Fruit fly (Drosophila melanogaster): ENCODE results near the gene CG9689.
A peak's percentile ranks its signal among the peaks of the same experiment; 100 is the strongest.

The CG9689 gene

DNA sequence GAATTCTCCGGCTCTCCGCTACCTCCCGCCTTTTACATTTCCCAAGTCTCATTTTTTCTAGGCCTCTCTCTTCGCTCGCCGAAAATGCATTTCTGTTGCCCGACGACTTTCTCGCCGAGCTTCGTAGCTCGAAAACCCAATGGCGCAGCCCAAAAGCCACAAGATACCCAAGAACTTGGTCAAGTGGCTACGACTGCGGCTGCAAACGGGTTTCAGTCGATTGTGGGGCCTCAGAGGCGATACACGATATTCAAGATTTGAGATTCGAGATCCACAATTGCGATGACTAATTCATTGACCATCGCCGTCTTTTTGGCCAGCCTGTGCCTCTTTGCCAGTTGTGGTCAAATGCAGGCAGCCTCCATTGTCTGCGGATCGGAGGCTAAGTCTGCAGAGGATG, at the start of gene CG9689:
TSS of gene CG9689 (plus strand) at position 208 of the 400 bp plus-strand sequence.
- TF ChIP-seq Eip78C (GFP tag) (peak; percentile 73), Ets21C (GFP tag; optimal IDR thresholded peaks at IDR 0.05) (no peak), CG6163 (GFP tag; IDR thresholded peaks at IDR 0.05) (no peak), CG6854 (GFP tag; optimal IDR thresholded peaks at IDR 0.05) (peak; percentile 1), CG32006 (GFP tag; optimal IDR thresholded peaks at IDR 0.05) (no peak), CG9139 (GFP tag; optimal IDR thresholded peaks at IDR 0.05) (no peak), eg (GFP tag; IDR thresholded peaks at IDR 0.05) (0 out of 3 replicates have a peak, but pooled peaks have one; percentile 20), CG8632 (GFP tag; optimal IDR thresholded peaks at IDR 0.05) (no peak), vri (GFP tag; optimal IDR thresholded peaks at IDR 0.05) (no peak), CG11902 (GFP tag; optimal IDR thresholded peaks at IDR 0.05) (no peak), fkh (GFP tag; optimal IDR thresholded peaks at IDR 0.05) (no peak), CG3032 (tag; optimal IDR thresholded peaks at IDR 0.05) (no peak), Hr39 (GFP tag; optimal IDR thresholded peaks at IDR 0.05) (no peak), Sox102F (GFP tag; optimal IDR thresholded peaks at IDR 0.05) (no peak), Eip93F (GFP tag; optimal IDR thresholded peaks at IDR 0.05) (no peak), acj6 (GFP tag; optimal IDR thresholded peaks at IDR 0.05) (no peak), CG15336 (GFP tag; IDR thresholded peaks at IDR 0.05) (peak; percentile 15; the same call in 1 of the 2 replicates), Smox (GFP tag; optimal IDR thresholded peaks at IDR 0.05) (no peak), CG3919 (GFP tag; optimal IDR thresholded peaks at IDR 0.05) (peak; percentile 9), dsx (GFP tag; optimal IDR thresholded peaks at IDR 0.05; ENCODE audit: poor library complexity, severe bottlenecking) (no peak), CG10631 (GFP tag; optimal IDR thresholded peaks at IDR 0.05) (no peak), CG1621 (tag; optimal IDR thresholded peaks at IDR 0.05) (peak; percentile 24), Lpt (GFP tag; optimal IDR thresholded peaks at IDR 0.05) (peak; percentile 36), Met (GFP tag; optimal IDR thresholded peaks at IDR 0.05) (no peak), Blimp-1 (GFP tag; optimal IDR thresholded peaks at IDR 0.05) (no peak), CG6808 (GFP tag; optimal IDR thresholded peaks at IDR 0.05) (no peak), Ets96B (tag; optimal IDR thresholded peaks at IDR 0.05) (no peak), CG31627 (GFP tag; optimal IDR thresholded peaks at IDR 0.05) (no peak), Hr4 (GFP tag; optimal IDR thresholded peaks at IDR 0.05) (no peak), CG16779 (tag; optimal IDR thresholded peaks at IDR 0.05) (no peak), cyc (GFP tag; optimal IDR thresholded peaks at IDR 0.05) (no peak), achi (GFP tag; optimal IDR thresholded peaks at IDR 0.05) (no peak), esn (GFP tag; optimal IDR thresholded peaks at IDR 0.05) (no peak), CG8319 (GFP tag; optimal IDR thresholded peaks at IDR 0.05) (no peak), net (GFP tag; optimal IDR thresholded peaks at IDR 0.05) (no peak), CG11294 (GFP tag; IDR thresholded peaks at IDR 0.05) (no peak), CG6276 (GFP tag; optimal IDR thresholded peaks at IDR 0.05) (no peak), Eip75B (GFP tag; optimal IDR thresholded peaks at IDR 0.05) (no peak), CG4318 (GFP tag; optimal IDR thresholded peaks at IDR 0.05) (no peak)

DNA sequence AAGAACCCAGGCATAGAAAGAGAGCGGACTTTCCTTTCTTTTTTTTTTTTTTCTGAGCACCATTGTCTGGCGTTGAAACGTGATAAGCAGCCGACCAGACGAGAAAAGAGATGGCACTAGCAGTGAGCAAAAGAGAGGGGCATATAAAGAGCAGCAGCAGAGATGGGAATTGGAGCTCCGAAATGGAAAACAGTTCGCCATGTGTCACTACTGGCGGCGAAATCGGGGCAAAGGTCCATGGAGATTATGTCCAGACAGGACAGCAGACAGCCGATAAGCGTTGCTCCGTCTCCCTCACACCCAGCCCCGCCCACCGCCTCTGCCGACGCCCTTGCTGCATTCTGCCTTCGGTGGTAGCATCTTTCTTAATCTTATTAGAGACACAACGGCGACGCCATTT, 48.7 kb upstream of the CG9689 start:
- TF ChIP-seq vri (GFP tag; optimal IDR thresholded peaks at IDR 0.05) (no peak), svp (GFP tag) (peak; percentile 98), ss (GFP tag; optimal IDR thresholded peaks at IDR 0.05) (peak in 1 of 2 experiments; percentile 5)

DNA sequence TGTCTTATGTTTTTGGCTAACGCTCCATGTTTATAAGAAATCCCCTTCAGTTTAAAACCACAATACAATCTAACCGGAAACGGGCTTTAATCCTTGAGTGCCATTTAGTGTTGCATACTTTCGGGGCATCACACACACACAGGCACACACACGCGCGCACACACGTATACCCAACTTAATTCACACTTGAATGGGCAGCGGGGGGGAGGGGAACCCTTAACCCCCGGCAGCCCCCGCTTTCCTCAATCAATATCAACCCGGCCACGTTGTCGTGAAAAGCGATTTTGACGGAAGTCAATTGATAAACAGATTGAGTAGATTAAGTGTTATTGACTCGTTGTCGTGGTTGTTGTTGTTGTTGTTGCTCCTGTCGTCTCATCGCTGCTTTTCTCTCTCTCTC, 34.2 kb upstream of the CG9689 start:
- TF ChIP-seq svp (GFP tag) = peak; percentile 73
- TF ChIP-seq spab (GFP tag; optimal IDR thresholded peaks at IDR 0.05) = no peak
- TF ChIP-seq esn (GFP tag; optimal IDR thresholded peaks at IDR 0.05) = no peak
- no peak for TF ChIP-seq CG11902 (GFP tag; optimal IDR thresholded peaks at IDR 0.05)
